Fruit fly (Drosophila melanogaster): Measurements from ENCODE around the gene TSG101.

The TSG101 gene

DNA sequence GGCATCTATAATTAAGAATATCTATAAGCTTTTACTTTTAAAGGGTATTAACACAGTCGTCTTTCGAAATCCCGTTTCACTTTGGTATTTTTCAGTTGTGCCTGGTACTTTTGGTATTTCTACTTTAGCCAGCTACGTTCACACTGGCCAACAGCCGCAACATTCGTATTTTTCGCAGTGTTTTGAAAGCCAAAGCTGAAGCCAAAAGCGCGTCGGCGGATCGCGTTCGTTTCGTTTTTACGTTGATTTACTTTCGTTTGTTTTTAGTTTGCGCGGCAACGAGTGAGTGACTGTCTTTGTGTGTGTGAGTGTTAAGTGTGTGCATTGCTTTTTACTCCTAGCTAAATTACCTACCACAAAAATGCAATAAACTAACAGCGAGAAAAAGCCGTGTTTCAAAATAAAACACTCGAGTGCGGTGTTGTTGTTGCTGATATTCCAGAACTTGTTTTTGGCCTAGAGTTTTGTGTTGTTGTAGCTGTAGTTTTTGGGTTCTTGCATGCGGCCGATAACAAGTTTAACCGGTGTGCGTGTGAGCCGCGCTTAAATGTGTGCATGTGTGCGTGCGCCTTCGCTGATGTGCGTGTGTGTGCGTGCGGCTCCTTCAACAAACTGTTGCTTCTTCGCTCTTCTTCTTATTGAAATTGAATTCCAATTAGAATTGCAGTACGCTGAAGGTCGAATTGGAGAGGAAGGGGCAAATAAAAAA, 23.2 kb downstream of the TSG101 start, which contains the start of gene Lmpt (continued):
- no peak for TF ChIP-seq Neu2 (GFP tag; optimal IDR thresholded peaks at IDR 0.05; ENCODE audit: borderline replicate concordance)
- no peak for TF ChIP-seq CG10209 (GFP tag; optimal IDR thresholded peaks at IDR 0.05)
- peak; percentile 88 for TF ChIP-seq CG17385 (GFP tag; optimal IDR thresholded peaks at IDR 0.05)
- no peak for TF ChIP-seq CG18619 (GFP tag; optimal IDR thresholded peaks at IDR 0.05)
- TF ChIP-seq tgo (GFP tag; IDR thresholded peaks at IDR 0.05), result no peak
- peak; percentile 27 for TF ChIP-seq CG1603 (tag; optimal IDR thresholded peaks at IDR 0.05)
- TF ChIP-seq Poxn (GFP tag; IDR thresholded peaks at IDR 0.05), result no peak
- TF ChIP-seq Nf-YC (tag; optimal IDR thresholded peaks at IDR 0.05), result no peak
- no peak for TF ChIP-seq ham (GFP tag; IDR thresholded peaks at IDR 0.05)
- TF ChIP-seq Mrtf (GFP tag; IDR thresholded peaks at IDR 0.05), result no peak
- TF ChIP-seq CG12391 (tag; optimal IDR thresholded peaks at IDR 0.05), result peak; percentile 49
- no peak for TF ChIP-seq CG11560 (tag; IDR thresholded peaks at IDR 0.05)
- TF ChIP-seq CG8765 (GFP tag; IDR thresholded peaks at IDR 0.05), result no peak
- TF ChIP-seq Pdp1 (GFP tag; optimal IDR thresholded peaks at IDR 0.05), result peak in 1 of 2 experiments; percentile 45
- TF ChIP-seq CG13624 (GFP tag; optimal IDR thresholded peaks at IDR 0.05), result no peak
- peak; percentile 50 for TF ChIP-seq MBD-R2 (GFP tag; IDR thresholded peaks at IDR 0.05)
- no peak for TF ChIP-seq dysf (GFP tag; IDR thresholded peaks at IDR 0.05)
- TF ChIP-seq CG17829 (tag; optimal IDR thresholded peaks at IDR 0.05), result peak; percentile 34
- TF ChIP-seq Ada2b (GFP tag; IDR thresholded peaks at IDR 0.05), result no peak
- peak; percentile 31 for TF ChIP-seq zf30C (GFP tag; optimal IDR thresholded peaks at IDR 0.05)
- peak; percentile 56 for TF ChIP-seq Elba2 (GFP tag; optimal IDR thresholded peaks at IDR 0.05)
- TF ChIP-seq CG43689 (GFP tag; IDR thresholded peaks at IDR 0.05), result no peak
- no peak for TF ChIP-seq CG15073 (GFP tag; optimal IDR thresholded peaks at IDR 0.05)
- no peak for TF ChIP-seq CG7745 (tag; optimal IDR thresholded peaks at IDR 0.05)
- TF ChIP-seq CG4424 (GFP tag; optimal IDR thresholded peaks at IDR 0.05), result peak; percentile 2
- TF ChIP-seq CG31365 (tag; optimal IDR thresholded peaks at IDR 0.05), result peak; percentile 8
- no peak for TF ChIP-seq CG14667 (GFP tag; IDR thresholded peaks at IDR 0.05)
- no peak for TF ChIP-seq CG16779 (GFP tag; IDR thresholded peaks at IDR 0.05)
- no peak for TF ChIP-seq hth (optimal IDR thresholded peaks at IDR 0.05)
- no peak for TF ChIP-seq usp (GFP tag; optimal IDR thresholded peaks at IDR 0.05)
- TF ChIP-seq CG10565 (GFP tag; optimal IDR thresholded peaks at IDR 0.05), result no peak
- no peak for TF ChIP-seq Hmx (GFP tag; optimal IDR thresholded peaks at IDR 0.05)
- TF ChIP-seq CG17612 (GFP tag; IDR thresholded peaks at IDR 0.05), result no peak
- TF ChIP-seq Scr (GFP tag; IDR thresholded peaks at IDR 0.05; ENCODE audit: partially characterized antibody), result no peak
- TF ChIP-seq jing (GFP tag; optimal IDR thresholded peaks at IDR 0.05), result no peak
- no peak for TF ChIP-seq nau (GFP tag; optimal IDR thresholded peaks at IDR 0.05)
- TF ChIP-seq CG1792 (GFP tag; optimal IDR thresholded peaks at IDR 0.05), result no peak
- no peak for TF ChIP-seq Dfd (GFP tag; optimal IDR thresholded peaks at IDR 0.05)
- no peak for TF ChIP-seq CTCF (GFP tag; optimal IDR thresholded peaks at IDR 0.05)
- TF ChIP-seq CG1647 (GFP tag; optimal IDR thresholded peaks at IDR 0.05), result no peak
- no peak for TF ChIP-seq grn (GFP tag; optimal IDR thresholded peaks at IDR 0.05)
- peak; percentile 46 for TF ChIP-seq Deaf1 (tag; optimal IDR thresholded peaks at IDR 0.05)
- peak; percentile 30 for TF ChIP-seq PHDP (tag; optimal IDR thresholded peaks at IDR 0.05)
- no peak for TF ChIP-seq CG11456 (GFP tag; IDR thresholded peaks at IDR 0.05)
- TF ChIP-seq Dip2 (GFP tag; IDR thresholded peaks at IDR 0.05), result no peak
- no peak for TF ChIP-seq crc (GFP tag; optimal IDR thresholded peaks at IDR 0.05)
- TF ChIP-seq CG31224 (GFP tag; IDR thresholded peaks at IDR 0.05), result no peak
- no peak for TF ChIP-seq CG14965 (GFP tag; optimal IDR thresholded peaks at IDR 0.05; ENCODE audit: borderline replicate concordance)
- TF ChIP-seq CG2116 (GFP tag; optimal IDR thresholded peaks at IDR 0.05), result peak; percentile 13
- TF ChIP-seq CG6854 (GFP tag; optimal IDR thresholded peaks at IDR 0.05), result no peak
- TF ChIP-seq sr (GFP tag; IDR thresholded peaks at IDR 0.05), result no peak
- no peak for TF ChIP-seq mam (GFP tag; optimal IDR thresholded peaks at IDR 0.05)
